Fruit fly (Drosophila melanogaster) whole organism, adult: Measurements from ENCODE around the gene CG31908.

Experiments
- CG12768 ChIP-seq: fragments of 200-800 bp; sonication (Bioruptor generic); optimal IDR thresholded peaks from 2 replicates; lab custom pipeline; 2017; ENCODE audit warnings: missing biosample characterization, missing genetic modification characterization, mild to moderate bottlenecking, moderate library complexity, missing genetic modification reagents
- CG14711 ChIP-seq: fragments of 200-800 bp; sonication (Bioruptor generic); optimal IDR thresholded peaks from 2 replicates; lab custom pipeline; 2018; ENCODE audit warnings: missing biosample characterization, mild to moderate bottlenecking, missing genetic modification characterization, moderate library complexity
- CG1620 ChIP-seq: fragments of 200-800 bp; sonication (Bioruptor generic); optimal IDR thresholded peaks from 2 replicates; lab custom pipeline; 2016; ENCODE audit warnings: missing biosample characterization, missing genetic modification characterization
- CG33017 ChIP-seq: fragments of 200-800 bp; sonication (Bioruptor generic); optimal IDR thresholded peaks from 2 replicates; lab custom pipeline; 2018; ENCODE audit warnings: missing biosample characterization, mild to moderate bottlenecking, missing genetic modification characterization, moderate library complexity
- CG5204 ChIP-seq: fragments of 200-800 bp; sonication (Bioruptor generic); optimal IDR thresholded peaks from 2 replicates; lab custom pipeline; 2016; ENCODE audit warnings: missing biosample characterization, missing genetic modification characterization
- Clk ChIP-seq: fragments of 200-800 bp; sonication (Bioruptor generic); optimal IDR thresholded peaks from 2 replicates; lab custom pipeline; 2017; ENCODE audit warnings: missing biosample characterization, missing genetic modification characterization
- Crg-1 ChIP-seq: fragments of 200-800 bp; sonication (Bioruptor generic); optimal IDR thresholded peaks from 2 replicates; lab custom pipeline; 2016; ENCODE audit warnings: missing biosample characterization, missing genetic modification characterization
- Mnt ChIP-seq: fragments of 200-800 bp; sonication (Bioruptor generic); optimal IDR thresholded peaks from 2 replicates; lab custom pipeline; 2016; ENCODE audit warnings: missing biosample characterization, mild to moderate bottlenecking, missing genetic modification characterization
- cic ChIP-seq: fragments of 200-800 bp; sonication (Bioruptor generic); optimal IDR thresholded peaks from 2 replicates; lab custom pipeline; 2017; ENCODE audit warnings: missing biosample characterization, mild to moderate bottlenecking, missing genetic modification characterization, moderate library complexity
- cnc ChIP-seq, 2 experiments: fragments of >200 bp; optimal IDR thresholded peaks; 2 replicates each; lab custom pipeline; 2017
- kay ChIP-seq: fragments of 200-800 bp; sonication (Bioruptor generic); peaks from one replicate; lab custom pipeline; 2016; ENCODE audit warnings: missing biosample characterization, missing genetic modification characterization, borderline replicate concordance
- tj ChIP-seq: fragments of 200-800 bp; sonication (Bioruptor generic); optimal IDR thresholded peaks from 3 replicates; lab custom pipeline; 2017; ENCODE audit warnings: missing biosample characterization, mild to moderate bottlenecking, missing genetic modification characterization, moderate library complexity

DNA sequence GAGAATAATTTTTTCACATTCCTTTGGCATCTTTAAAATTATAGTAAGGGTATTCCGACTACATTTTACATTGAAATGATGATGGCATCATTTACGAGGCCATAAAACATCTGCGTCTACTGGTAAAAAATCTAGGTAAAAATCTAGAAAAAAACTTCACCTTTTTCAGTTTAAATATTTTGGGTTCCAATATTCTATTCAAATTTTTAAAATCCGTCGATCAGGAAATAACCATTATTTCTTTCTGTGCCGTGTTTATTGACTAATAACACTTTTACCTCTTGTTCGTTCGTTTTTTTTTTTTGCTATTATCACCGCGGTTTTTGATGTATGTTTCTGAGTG is 12.1 kb upstream of the CG31908 start:
- TF ChIP-seq Clk (no peak), CG5204 (GFP tag; lab: Kevin White, UChicago) (no peak), kay (GFP tag; lab: Kevin White, UChicago) (peak; percentile 62), Crg-1 (peak; percentile 47), tj (GFP tag; lab: Kevin White, UChicago) (peak; percentile 41), Mnt (GFP tag; lab: Kevin White, UChicago) (peak; percentile 28), cnc (optimal IDR thresholded peaks at IDR 0.05; lab: Kevin White, UChicago) (no peak), cic (GFP tag; lab: Kevin White, UChicago) (no peak), CG14711 (tag; lab: Kevin White, UChicago) (peak; percentile 26), CG1620 (GFP tag; lab: Kevin White, UChicago) (no peak), CG33017 (tag; lab: Kevin White, UChicago) (peak; percentile 54), CG12768 (GFP tag; lab: Kevin White, UChicago) (peak; percentile 52)
